Worm (Caenorhabditis elegans) whole organism, late embryonic: ENCODE measurements around the gene dac-1.

Experiments used
- C38D4.7 ChIP-seq: fragments of 200-800 bp; sonication (Bioruptor generic); optimal IDR thresholded peaks from 2 replicates; lab custom pipeline; 2018; ENCODE audit warnings: mild to moderate bottlenecking, missing genetic modification characterization, moderate library complexity, missing compliant biosample characterization
- K02D7.2 ChIP-seq: sonication (generic microtip); optimal IDR thresholded peaks from 2 replicates; lab custom pipeline; 2017; ENCODE audit warnings: mild to moderate bottlenecking, missing genetic modification characterization, missing compliant biosample characterization
- K09A11.1 ChIP-seq: sonication (generic microtip); optimal IDR thresholded peaks from 2 replicates; lab custom pipeline; 2017; ENCODE audit warnings: antibody characterized with exemption, mild to moderate bottlenecking, missing genetic modification characterization, missing compliant biosample characterization; ENCODE audit not compliant: insufficient read depth
- ceh-18 ChIP-seq: sonication (generic microtip); optimal IDR thresholded peaks from 2 replicates; lab custom pipeline; 2016; ENCODE audit warnings: missing genetic modification characterization, missing compliant biosample characterization
- ceh-19 ChIP-seq: fragments of 200-800 bp; sonication (Bioruptor generic); optimal IDR thresholded peaks from 2 replicates; lab custom pipeline; 2018; ENCODE audit warnings: mild to moderate bottlenecking, missing genetic modification characterization, missing compliant biosample characterization
- ceh-2 ChIP-seq: sonication (generic microtip); optimal IDR thresholded peaks from 2 replicates; lab custom pipeline; 2016; ENCODE audit warnings: missing genotype, missing genetic modification characterization, missing compliant biosample characterization
- ceh-24 ChIP-seq: sonication (generic microtip); optimal IDR thresholded peaks from 2 replicates; lab custom pipeline; 2016; ENCODE audit warnings: mild to moderate bottlenecking, missing genetic modification characterization, missing compliant biosample characterization
- ceh-30 ChIP-seq: fragments of 150-350 bp; optimal IDR thresholded peaks from 2 replicates; lab custom pipeline; 2014; ENCODE audit warnings: missing biosample characterization, missing genetic modification characterization
- ceh-31 ChIP-seq: sonication (generic microtip); optimal IDR thresholded peaks from 2 replicates; lab custom pipeline; 2016; ENCODE audit warnings: missing genetic modification characterization, missing compliant biosample characterization
- ceh-34 ChIP-seq: sonication (generic microtip); optimal IDR thresholded peaks from 2 replicates; lab custom pipeline; 2016; ENCODE audit warnings: mild to moderate bottlenecking, missing genetic modification characterization, missing compliant biosample characterization
- ceh-45 ChIP-seq: fragments of 200-800 bp; sonication (Bioruptor generic); IDR thresholded peaks from 2 replicates; pipeline ENCODE4 v1.3.6; 2022; ENCODE audit warnings: missing genetic modification reagents, missing genetic modification characterization, missing compliant biosample characterization
- ceh-6 ChIP-seq: fragments of 200-800 bp; sonication (Bioruptor generic); optimal IDR thresholded peaks from 2 replicates; lab custom pipeline; 2018; ENCODE audit warnings: mild to moderate bottlenecking, missing genetic modification characterization, missing compliant biosample characterization
- dve-1 ChIP-seq: sonication (generic microtip); optimal IDR thresholded peaks from 2 replicates; lab custom pipeline; 2017; ENCODE audit warnings: antibody characterized with exemption, mild to moderate bottlenecking, missing genetic modification characterization, missing compliant biosample characterization
- elt-4 ChIP-seq: sonication (generic microtip); optimal IDR thresholded peaks from 2 replicates; lab custom pipeline; 2016; ENCODE audit warnings: missing genetic modification characterization, missing compliant biosample characterization
- ets-4 ChIP-seq: sonication (generic microtip); optimal IDR thresholded peaks from 2 replicates; lab custom pipeline; 2016; ENCODE audit warnings: missing genetic modification characterization, missing compliant biosample characterization
- eyg-1 ChIP-seq: sonication (generic microtip); optimal IDR thresholded peaks from 2 replicates; lab custom pipeline; 2016; ENCODE audit warnings: missing genotype, missing genetic modification characterization, missing compliant biosample characterization
- fax-1 ChIP-seq: sonication (generic microtip); optimal IDR thresholded peaks from 2 replicates; lab custom pipeline; 2016; ENCODE audit warnings: missing genotype, missing genetic modification characterization, missing compliant biosample characterization
- fkh-10 ChIP-seq: fragments of 150-350 bp; optimal IDR thresholded peaks from 2 replicates; lab custom pipeline; 2014; ENCODE audit warnings: missing biosample characterization, missing genetic modification reagents, missing genetic modification characterization
- gmeb-2 ChIP-seq: sonication (generic microtip); optimal IDR thresholded peaks from 2 replicates; lab custom pipeline; 2016; ENCODE audit warnings: missing genetic modification characterization, inconsistent platforms, missing compliant biosample characterization
- hlh-13 ChIP-seq: fragments of 200-800 bp; sonication (Bioruptor generic); optimal IDR thresholded peaks from 2 replicates; lab custom pipeline; 2018; ENCODE audit warnings: mild to moderate bottlenecking, missing genetic modification characterization, missing compliant biosample characterization
- hlh-15 ChIP-seq: sonication (generic microtip); optimal IDR thresholded peaks from 2 replicates; lab custom pipeline; 2016; ENCODE audit warnings: missing genetic modification characterization, missing compliant biosample characterization
- hlh-6 ChIP-seq: sonication (generic microtip); optimal IDR thresholded peaks from 2 replicates; lab custom pipeline; 2016; ENCODE audit warnings: missing genotype, missing genetic modification characterization, missing compliant biosample characterization
- hlh-8 ChIP-seq: sonication (generic microtip); optimal IDR thresholded peaks from 2 replicates; lab custom pipeline; 2016; ENCODE audit warnings: missing genotype, missing genetic modification characterization, missing compliant biosample characterization
- madf-2 ChIP-seq: sonication (generic microtip); optimal IDR thresholded peaks from 2 replicates; lab custom pipeline; 2017; ENCODE audit warnings: missing genetic modification characterization, missing compliant biosample characterization
- mec-3 ChIP-seq: sonication (generic microtip); optimal IDR thresholded peaks from 2 replicates; lab custom pipeline; 2016; ENCODE audit warnings: borderline replicate concordance, missing genetic modification characterization, missing compliant biosample characterization
- nfya-1 ChIP-seq: sonication (generic microtip); optimal IDR thresholded peaks from 2 replicates; lab custom pipeline; 2017; ENCODE audit warnings: missing genetic modification characterization, mild to moderate bottlenecking, missing compliant biosample characterization, antibody characterized with exemption, moderate library complexity
- nhr-11 ChIP-seq: fragments of 150-350 bp; optimal IDR thresholded peaks from 2 replicates; lab custom pipeline; 2014; ENCODE audit warnings: missing biosample characterization, missing genetic modification characterization
- nhr-232 ChIP-seq: sonication (generic microtip); optimal IDR thresholded peaks from 2 replicates; lab custom pipeline; 2016; ENCODE audit warnings: missing genetic modification characterization, missing compliant biosample characterization
- odd-2 ChIP-seq: sonication (generic microtip); optimal IDR thresholded peaks from 2 replicates; lab custom pipeline; 2017; ENCODE audit warnings: antibody characterized with exemption, mild to moderate bottlenecking, missing genetic modification characterization, missing compliant biosample characterization
- pat-9 ChIP-seq: fragments of 200-800 bp; sonication (Bioruptor generic); optimal IDR thresholded peaks from 2 replicates; lab custom pipeline; 2018; ENCODE audit warnings: mild to moderate bottlenecking, missing genetic modification characterization, moderate library complexity, missing compliant biosample characterization
- pha-4 ChIP-seq: fragments of 150-350 bp; optimal IDR thresholded peaks from 2 replicates; lab custom pipeline; 2018; ENCODE audit warnings: missing biosample characterization, missing genetic modification reagents, missing genetic modification characterization
- pros-1 ChIP-seq: fragments of 150-350 bp; optimal IDR thresholded peaks from 2 replicates; lab custom pipeline; 2014; ENCODE audit warnings: missing biosample characterization, missing genetic modification reagents, missing genetic modification characterization
- rnt-1 ChIP-seq: sonication (generic microtip); optimal IDR thresholded peaks from 2 replicates; lab custom pipeline; 2016; ENCODE audit warnings: missing genetic modification characterization, missing compliant biosample characterization
- sdc-2 ChIP-seq: sonication (generic microtip); optimal IDR thresholded peaks from 2 replicates; lab custom pipeline; 2016; ENCODE audit warnings: missing genotype, missing genetic modification characterization, missing compliant biosample characterization
- sox-2 ChIP-seq: fragments of 200-800 bp; sonication (Bioruptor generic); IDR thresholded peaks from 2 replicates; pipeline ENCODE4 v1.3.6; 2022; ENCODE audit warnings: missing genetic modification reagents, missing genetic modification characterization, missing compliant biosample characterization
- sox-4 ChIP-seq: sonication (generic microtip); optimal IDR thresholded peaks from 2 replicates; lab custom pipeline; 2017; ENCODE audit warnings: mild to moderate bottlenecking, missing genetic modification characterization, inconsistent platforms, missing compliant biosample characterization
- syd-9 ChIP-seq: sonication (generic microtip); optimal IDR thresholded peaks from 2 replicates; lab custom pipeline; 2016; ENCODE audit warnings: mild to moderate bottlenecking, missing genetic modification characterization, moderate library complexity, missing compliant biosample characterization
- tbx-7 ChIP-seq: sonication (generic microtip); optimal IDR thresholded peaks from 2 replicates; lab custom pipeline; 2016; ENCODE audit warnings: missing genotype, missing genetic modification characterization, missing compliant biosample characterization
- ttx-3 ChIP-seq: sonication (generic microtip); optimal IDR thresholded peaks from 2 replicates; lab custom pipeline; 2016; ENCODE audit warnings: missing genetic modification reagents, missing genetic modification characterization, missing compliant biosample characterization
- unc-3 ChIP-seq, 2 experiments: fragments of 200-800 bp in 1 of 2; sonication (Bioruptor generic) in 1 of 2; sonication (generic microtip) in 1 of 2; conservative IDR thresholded peaks in 1 of 2; optimal IDR thresholded peaks in 1 of 2; 2 replicates each; pipeline versions ENCODE4 v1.3.6 to Lab custom; 2016 to 2022; ENCODE audit warnings: missing compliant biosample characterization in 2 of 2, missing genetic modification characterization in 2 of 2, missing genetic modification reagents in 1 of 2
- unc-42 ChIP-seq: sonication (generic microtip); optimal IDR thresholded peaks from 2 replicates; lab custom pipeline; 2016; ENCODE audit warnings: missing genotype, missing genetic modification characterization, missing compliant biosample characterization
- unc-55 ChIP-seq: sonication (generic microtip); optimal IDR thresholded peaks from 2 replicates; lab custom pipeline; 2017; ENCODE audit warnings: missing biosample characterization, missing genetic modification reagents, missing genetic modification characterization
- ztf-16 ChIP-seq: sonication (generic microtip); optimal IDR thresholded peaks from 2 replicates; lab custom pipeline; 2017; ENCODE audit warnings: missing genetic modification characterization, missing compliant biosample characterization

Gene dac-1

ce11 chrIII:775443-775842 is 40.5 kb upstream of the dac-1 start:
- no peak for TF ChIP-seq ceh-6 (GFP tag; lab: Kevin White, UChicago)
- TF ChIP-seq dve-1: no peak
- TF ChIP-seq tbx-7 (tag; lab: Kevin White, UChicago): no peak
- no peak for TF ChIP-seq ceh-2 (tag; lab: Kevin White, UChicago)
- TF ChIP-seq hlh-15: no peak
- TF ChIP-seq fkh-10 (GFP tag; lab: Kevin White, UChicago): no peak
- no peak for TF ChIP-seq sox-2 (GFP tag; lab: Robert Waterston, UW)
- TF ChIP-seq hlh-8 (tag; lab: Kevin White, UChicago): no peak
- no peak for TF ChIP-seq ceh-19 (GFP tag; lab: Kevin White, UChicago)

- TF ChIP-seq syd-9 (tag; lab: Kevin White, UChicago) (no peak), ceh-31 (no peak), unc-42 (tag; lab: Kevin White, UChicago) (no peak), ceh-24 (tag; lab: Kevin White, UChicago) (no peak), fax-1 (tag; lab: Kevin White, UChicago) (no peak), C38D4.7 (GFP tag; lab: Kevin White, UChicago) (no peak), nhr-11 (tag; lab: Kevin White, UChicago) (no peak)
Measured at ce11 chrIII:778771-779170, 37.2 kb upstream of the dac-1 start, which contains the start of gene alh-11. alh-11 (minus strand) TSS chrIII:778871.

ce11 chrIII:782503-782902 is 33.4 kb upstream of the dac-1 start:
- TF ChIP-seq sox-2 (GFP tag; lab: Robert Waterston, UW) (no peak), gmeb-2 (tag; lab: Kevin White, UChicago) (no peak), sox-4 (tag; lab: Kevin White, UChicago) (no peak)

- TF ChIP-seq nhr-232 (tag; lab: Kevin White, UChicago) (no peak), elt-4 (tag; lab: Kevin White, UChicago) (no peak), hlh-6 (tag; lab: Kevin White, UChicago) (no peak), syd-9 (tag; lab: Kevin White, UChicago) (no peak), pat-9 (tag; lab: Kevin White, UChicago) (no peak), tbx-7 (tag; lab: Kevin White, UChicago) (peak; percentile 53), ceh-45 (GFP tag; lab: Robert Waterston, UW) (no peak), sdc-2 (tag; lab: Kevin White, UChicago) (peak; percentile 23), sox-4 (tag; lab: Kevin White, UChicago) (no peak), unc-55 (GFP tag; lab: Kevin White, UChicago) (no peak), pros-1 (tag; lab: Kevin White, UChicago) (no peak), rnt-1 (tag; lab: Kevin White, UChicago) (peak; percentile 37), ztf-16 (tag; lab: Kevin White, UChicago) (no peak), unc-42 (tag; lab: Kevin White, UChicago) (peak; percentile 94), ceh-2 (tag; lab: Kevin White, UChicago) (peak; percentile 74), odd-2 (no peak), dve-1 (no peak), ceh-24 (tag; lab: Kevin White, UChicago) (no peak), gmeb-2 (tag; lab: Kevin White, UChicago) (no peak), ceh-6 (GFP tag; lab: Kevin White, UChicago) (no peak), ceh-30 (tag; lab: Kevin White, UChicago) (no peak), K02D7.2 (tag; lab: Kevin White, UChicago) (no peak), K09A11.1 (no peak), nfya-1 (tag; lab: Kevin White, UChicago) (peak; percentile 42), hlh-13 (no peak), pha-4 (tag; lab: Kevin White, UChicago) (no peak), mec-3 (tag; lab: Kevin White, UChicago) (no peak), ceh-34 (tag; lab: Kevin White, UChicago) (no peak), unc-3 (GFP tag; conservative IDR thresholded peaks at IDR 0.05; lab: Robert Waterston, UW) (0 out of 2 replicates have a peak, but pooled peaks have one; percentile 36), unc-3 (tag; optimal IDR thresholded peaks at IDR 0.05; lab: Kevin White, UChicago) (peak; percentile 23), eyg-1 (tag; lab: Kevin White, UChicago) (no peak), C38D4.7 (GFP tag; lab: Kevin White, UChicago) (no peak), ttx-3 (no peak), ceh-18 (tag; lab: Kevin White, UChicago) (peak; percentile 11), ceh-31 (peak; percentile 92), madf-2 (tag; lab: Kevin White, UChicago) (no peak), ets-4 (peak; percentile 63), ceh-19 (GFP tag; lab: Kevin White, UChicago) (no peak), hlh-8 (tag; lab: Kevin White, UChicago) (peak; percentile 42)
Measured at ce11 chrIII:783254-783753, 32.6 kb upstream of the dac-1 start, which contains the start of the genes dagl-2 and ppm-1.G. dagl-2 (minus strand) TSS chrIII:783305. ppm-1.G (plus strand) TSS chrIII:783703.
